Fruit fly (Drosophila melanogaster) whole organism, embryonic: ENCODE data around the gene msl-3.

Experiments
- Aef1 ChIP-seq: fragments of 200-800 bp; sonication (Bioruptor generic); IDR thresholded peaks from 3 replicates; pipeline ENCODE4 v1.3.6; 2022; ENCODE audit warnings: missing biosample characterization, missing genetic modification characterization
- Blimp-1 ChIP-seq: fragments of 200-800 bp; sonication (Bioruptor generic); optimal IDR thresholded peaks from 3 replicates; lab custom pipeline; 2018; ENCODE audit warnings: missing biosample characterization, missing genetic modification characterization, mild to moderate bottlenecking, moderate library complexity, missing genetic modification reagents
- CG10147 ChIP-seq: fragments of 200-800 bp; sonication (Bioruptor generic); optimal IDR thresholded peaks from 2 replicates; lab custom pipeline; 2019; ENCODE audit warnings: missing biosample characterization, mild to moderate bottlenecking, missing genetic modification characterization, moderate library complexity
- CG12219 ChIP-seq: fragments of 200-800 bp; sonication (Bioruptor generic); optimal IDR thresholded peaks from 3 replicates; lab custom pipeline; 2018; ENCODE audit warnings: missing biosample characterization, mild to moderate bottlenecking, missing genetic modification characterization
- CG12659 ChIP-seq: fragments of 200-800 bp; sonication (Bioruptor generic); optimal IDR thresholded peaks from 3 replicates; lab custom pipeline; 2017; ENCODE audit warnings: mild to moderate bottlenecking, missing biosample characterization, missing genetic modification reagents, missing genetic modification characterization
- CG12942 ChIP-seq: fragments of 200-800 bp; sonication (Bioruptor generic); optimal IDR thresholded peaks from 3 replicates; lab custom pipeline; 2016; ENCODE audit warnings: missing biosample characterization, missing genetic modification characterization
- CG13287 ChIP-seq: fragments of 200-800 bp; sonication (Bioruptor generic); IDR thresholded peaks from 2 replicates; pipeline ENCODE4 v1.3.6; 2022; ENCODE audit warnings: missing biosample characterization, missing genetic modification characterization; ENCODE audit not compliant: partially characterized antibody
- CG18011 ChIP-seq: fragments of 200-800 bp; sonication (Bioruptor generic); optimal IDR thresholded peaks from 2 replicates; lab custom pipeline; 2017; ENCODE audit warnings: missing biosample characterization, missing genetic modification characterization, mild to moderate bottlenecking, moderate library complexity, missing genotype
- CG18764 ChIP-seq: fragments of 200-800 bp; sonication (Bioruptor generic); optimal IDR thresholded peaks from 3 replicates; lab custom pipeline; 2016; ENCODE audit warnings: missing biosample characterization, missing genetic modification characterization
- CG2202 ChIP-seq: fragments of 200-800 bp; sonication (Bioruptor generic); optimal IDR thresholded peaks from 2 replicates; lab custom pipeline; 2018; ENCODE audit warnings: missing biosample characterization, mild to moderate bottlenecking, missing genetic modification characterization
- CG30431 ChIP-seq: fragments of 200-800 bp; sonication (Bioruptor generic); optimal IDR thresholded peaks from 2 replicates; lab custom pipeline; 2017; ENCODE audit warnings: missing biosample characterization, missing genetic modification characterization
- CG31224 ChIP-seq: fragments of 200-800 bp; sonication (Bioruptor generic); IDR thresholded peaks from 2 replicates; pipeline ENCODE4 v1.3.6; 2022; ENCODE audit warnings: missing biosample characterization, missing genetic modification characterization
- CG32767 ChIP-seq: fragments of 200-800 bp; sonication (Bioruptor generic); IDR thresholded peaks from 2 replicates; pipeline ENCODE4 v1.3.6; 2022; ENCODE audit warnings: missing biosample characterization, missing genetic modification characterization
- CG3995 ChIP-seq: fragments of 200-800 bp; sonication (Bioruptor generic); optimal IDR thresholded peaks from 3 replicates; lab custom pipeline; 2016; ENCODE audit warnings: missing biosample characterization, missing genetic modification characterization
- CG43689 ChIP-seq: fragments of 200-800 bp; sonication (Bioruptor generic); IDR thresholded peaks from 2 replicates; pipeline ENCODE4 v1.3.6; 2022; ENCODE audit warnings: missing biosample characterization, missing genetic modification characterization
- CG4404 ChIP-seq: fragments of 200-800 bp; sonication (Bioruptor generic); IDR thresholded peaks from 2 replicates; pipeline ENCODE4 v1.3.6; 2022; ENCODE audit warnings: missing biosample characterization, missing genetic modification characterization
- CG8388 ChIP-seq: fragments of 200-800 bp; sonication (Bioruptor generic); optimal IDR thresholded peaks from 2 replicates; lab custom pipeline; 2019; ENCODE audit warnings: missing biosample characterization, mild to moderate bottlenecking, missing genetic modification characterization, moderate library complexity
- Camta ChIP-seq: fragments of 200-800 bp; sonication (Bioruptor generic); optimal IDR thresholded peaks from 2 replicates; lab custom pipeline; 2016; ENCODE audit warnings: missing biosample characterization, missing genetic modification characterization
- Chrac-16 ChIP-seq: fragments of 200-800 bp; sonication (Bioruptor generic); optimal IDR thresholded peaks from 3 replicates; lab custom pipeline; 2016; ENCODE audit warnings: missing biosample characterization, missing genetic modification characterization
- Dfd ChIP-seq, 2 experiments: fragments of >200 bp; optimal IDR thresholded peaks; 2 replicates each; lab custom pipeline; 2017; ENCODE audit warnings: missing biosample characterization in 2 of 2, missing genetic modification characterization in 2 of 2
- Drgx ChIP-seq: fragments of 200-800 bp; sonication (Bioruptor generic); IDR thresholded peaks from 2 replicates; pipeline ENCODE4 v1.3.6; 2022; ENCODE audit warnings: missing biosample characterization, missing genetic modification characterization
- Elba2 ChIP-seq: fragments of 200-800 bp; sonication (Bioruptor generic); optimal IDR thresholded peaks from 3 replicates; lab custom pipeline; 2016; ENCODE audit warnings: missing biosample characterization, missing genetic modification characterization
- Optix ChIP-seq: fragments of 200-800 bp; sonication (Bioruptor generic); IDR thresholded peaks from 3 replicates; pipeline ENCODE4 v1.3.6; 2022; ENCODE audit warnings: missing biosample characterization, missing genetic modification characterization
- Trl ChIP-seq, 3 experiments: fragments of >200 bp in 2 of 3; fragments of 200-800 bp in 1 of 3; sonication (Bioruptor generic) in 1 of 3; optimal IDR thresholded peaks; 2 replicates in 1 of 3; 3 replicates in 2 of 3; lab custom pipeline; 2016 to 2017; ENCODE audit warnings: missing biosample characterization in 1 of 3, missing genetic modification characterization in 1 of 3
- ase ChIP-seq: fragments of 200-800 bp; sonication (Bioruptor generic); IDR thresholded peaks from 3 replicates; pipeline ENCODE4 v1.3.6; 2022; ENCODE audit warnings: missing biosample characterization, missing genetic modification characterization
- bigmax ChIP-seq: fragments of 200-800 bp; sonication (Bioruptor generic); optimal IDR thresholded peaks from 2 replicates; lab custom pipeline; 2018; ENCODE audit warnings: missing biosample characterization, mild to moderate bottlenecking, missing genetic modification characterization
- btn ChIP-seq: fragments of 200-800 bp; sonication (Bioruptor generic); optimal IDR thresholded peaks from 2 replicates; lab custom pipeline; 2016; ENCODE audit warnings: missing biosample characterization, missing genetic modification characterization
- chif ChIP-seq, 2 experiments: fragments of 200-800 bp; sonication (Bioruptor generic); optimal IDR thresholded peaks; 3 replicates each; lab custom pipeline; 2016; ENCODE audit warnings: missing biosample characterization in 2 of 2, missing genetic modification characterization in 2 of 2
- danr ChIP-seq: fragments of 200-800 bp; sonication (Bioruptor generic); IDR thresholded peaks from 2 replicates; pipeline ENCODE4 v1.3.6; 2022; ENCODE audit warnings: missing biosample characterization, missing genetic modification characterization
- dmrt99B ChIP-seq: fragments of 200-800 bp; sonication (Bioruptor generic); optimal IDR thresholded peaks from 2 replicates; lab custom pipeline; 2018; ENCODE audit warnings: missing biosample characterization, mild to moderate bottlenecking, missing genetic modification characterization, moderate library complexity
- dpn ChIP-seq, 2 experiments: fragments of 200-800 bp; sonication (Bioruptor generic); optimal IDR thresholded peaks; 3 replicates each; lab custom pipeline; 2016; ENCODE audit warnings: missing biosample characterization in 2 of 2, missing genetic modification characterization in 2 of 2
- gce ChIP-seq: fragments of 200-800 bp; sonication (Bioruptor generic); IDR thresholded peaks from 3 replicates; pipeline ENCODE4 v1.3.6; 2022; ENCODE audit warnings: missing biosample characterization, missing genetic modification characterization
- ind ChIP-seq: fragments of 200-800 bp; sonication (Bioruptor generic); optimal IDR thresholded peaks from 3 replicates; lab custom pipeline; 2016; ENCODE audit warnings: missing biosample characterization, missing genetic modification characterization
- kay ChIP-seq: fragments of 200-800 bp; sonication (Bioruptor generic); optimal IDR thresholded peaks from 2 replicates; lab custom pipeline; 2016; ENCODE audit warnings: missing biosample characterization, missing genetic modification characterization
- nerfin-1 ChIP-seq: fragments of 200-800 bp; sonication (Bioruptor generic); optimal IDR thresholded peaks from 3 replicates; lab custom pipeline; 2019; ENCODE audit warnings: missing biosample characterization, mild to moderate bottlenecking, missing genetic modification characterization, moderate library complexity
- peb ChIP-seq: fragments of 200-800 bp; sonication (Bioruptor generic); IDR thresholded peaks from 2 replicates; pipeline ENCODE4 v1.3.6; 2022; ENCODE audit warnings: missing biosample characterization, missing genetic modification characterization
- pros ChIP-seq: fragments of 200-800 bp; sonication (Bioruptor generic); optimal IDR thresholded peaks from 3 replicates; lab custom pipeline; 2019; ENCODE audit warnings: missing biosample characterization, mild to moderate bottlenecking, missing genetic modification characterization, moderate library complexity
- pzg ChIP-seq: fragments of 200-800 bp; sonication (Bioruptor generic); optimal IDR thresholded peaks from 3 replicates; lab custom pipeline; 2018; ENCODE audit warnings: missing biosample characterization, mild to moderate bottlenecking, missing genetic modification characterization, moderate library complexity
- schlank ChIP-seq: fragments of 200-800 bp; sonication (Bioruptor generic); optimal IDR thresholded peaks from 2 replicates; lab custom pipeline; 2018; ENCODE audit warnings: missing biosample characterization, mild to moderate bottlenecking, missing genetic modification characterization
- sd ChIP-seq: fragments of 200-800 bp; sonication (Bioruptor generic); optimal IDR thresholded peaks from 3 replicates; lab custom pipeline; 2018; ENCODE audit warnings: missing biosample characterization, mild to moderate bottlenecking, missing genetic modification characterization, moderate library complexity
- shn ChIP-seq: fragments of 200-800 bp; sonication (Bioruptor generic); optimal IDR thresholded peaks from 3 replicates; lab custom pipeline; 2016; ENCODE audit warnings: missing biosample characterization, missing genetic modification characterization
- sim ChIP-seq: fragments of 200-800 bp; sonication (Bioruptor generic); IDR thresholded peaks from 2 replicates; pipeline ENCODE4 v1.3.6; 2022; ENCODE audit warnings: missing biosample characterization, missing genetic modification characterization
- so ChIP-seq: fragments of 200-800 bp; sonication (Bioruptor generic); IDR thresholded peaks from 3 replicates; pipeline ENCODE4 v1.3.6; 2022; ENCODE audit warnings: missing biosample characterization, missing genetic modification characterization
- sob ChIP-seq: fragments of 200-800 bp; sonication (Bioruptor generic); IDR thresholded peaks from 2 replicates; pipeline ENCODE4 v1.3.6; 2022; ENCODE audit warnings: missing biosample characterization, missing genetic modification characterization
- sr ChIP-seq: fragments of 200-800 bp; sonication (Bioruptor generic); IDR thresholded peaks from 3 replicates; pipeline ENCODE4 v1.3.6; 2022; ENCODE audit warnings: missing biosample characterization, missing genetic modification characterization
- unpg ChIP-seq: fragments of 200-800 bp; sonication (Bioruptor generic); optimal IDR thresholded peaks from 3 replicates; lab custom pipeline; 2018; ENCODE audit warnings: missing biosample characterization, mild to moderate bottlenecking, missing genetic modification characterization, moderate library complexity
- zen2 ChIP-seq: fragments of 200-800 bp; sonication (Bioruptor generic); IDR thresholded peaks from 3 replicates; pipeline ENCODE4 v1.3.6; 2022; ENCODE audit warnings: missing biosample characterization, missing genetic modification characterization; ENCODE audit not compliant: partially characterized antibody
- zf30C ChIP-seq: fragments of 200-800 bp; sonication (Bioruptor generic); optimal IDR thresholded peaks from 3 replicates; lab custom pipeline; 2018; ENCODE audit warnings: missing biosample characterization, mild to moderate bottlenecking, missing genetic modification characterization

Gene msl-3

dm6 chr3L:7151521-7152465, 26.5 kb upstream of the msl-3 start (continued):
- TF ChIP-seq CG30431 (GFP tag; lab: Kevin White, UChicago) (peak; percentile 47), CG31224 (GFP tag; lab: Robert Waterston, UW) (no peak), CG43689 (GFP tag; lab: Robert Waterston, UW) (no peak), so (peak; percentile 8; the same call in 1 of the 3 replicates), pros (no peak), Blimp-1 (peak; percentile 84), CG18764 (GFP tag; lab: Kevin White, UChicago) (peak; percentile 45), ind (GFP tag; lab: Kevin White, UChicago) (peak; percentile 39), CG32767 (GFP tag; lab: Robert Waterston, UW) (peak; percentile 53; the same call in 1 of the 2 replicates), chif (GFP tag; optimal IDR thresholded peaks at IDR 0.05; lab: Kevin White, UChicago) (peak; percentile 30 to 61), CG3995 (no peak), CG8388 (GFP tag; lab: Kevin White, UChicago) (peak; percentile 57), CG10147 (no peak), ase (GFP tag; lab: Robert Waterston, UW) (peak; percentile 33; the same call in 1 of the 3 replicates), Trl (optimal IDR thresholded peaks at IDR 0.05; lab: Kevin White, UChicago) (no peak), Trl (GFP tag; optimal IDR thresholded peaks at IDR 0.05; lab: Kevin White, UChicago) (no peak), peb (peak; percentile 73), nerfin-1 (tag; lab: Kevin White, UChicago) (peak; percentile 39), sr (GFP tag; lab: Robert Waterston, UW) (no peak), danr (GFP tag; lab: Robert Waterston, UW) (no peak; the same call in 1 of the 2 replicates), schlank (tag; lab: Kevin White, UChicago) (no peak), CG18011 (no peak), sim (no peak), Chrac-16 (GFP tag; lab: Kevin White, UChicago) (peak; percentile 51), Drgx (GFP tag; lab: Robert Waterston, UW) (peak; percentile 84), CG4404 (GFP tag; lab: Robert Waterston, UW) (peak; percentile 24; the same call in 1 of the 2 replicates), Dfd (GFP tag; optimal IDR thresholded peaks at IDR 0.05; lab: Kevin White, UChicago) (no peak), unpg (GFP tag; lab: Kevin White, UChicago) (peak; percentile 46), zen2 (GFP tag; lab: Robert Waterston, UW) (no peak), sd (tag; lab: Kevin White, UChicago) (no peak), kay (GFP tag; lab: Kevin White, UChicago) (no peak), dpn (GFP tag; optimal IDR thresholded peaks at IDR 0.05; lab: Kevin White, UChicago) (peak; percentile 6 to 39), zf30C (GFP tag; lab: Kevin White, UChicago) (no peak), CG12942 (GFP tag; lab: Kevin White, UChicago) (peak; percentile 28), sob (no peak), CG2202 (tag; lab: Kevin White, UChicago) (peak; percentile 65), Aef1 (0 out of 3 replicates have a peak, but pooled peaks have one; percentile 25), bigmax (GFP tag; lab: Kevin White, UChicago) (no peak), pzg (GFP tag; lab: Kevin White, UChicago) (no peak), shn (no peak), Elba2 (no peak), CG12219 (GFP tag; lab: Kevin White, UChicago) (no peak), CG13287 (GFP tag; lab: Robert Waterston, UW) (no peak), btn (GFP tag; lab: Kevin White, UChicago) (no peak), Optix (GFP tag; lab: Robert Waterston, UW) (peak; percentile 52; the same call in 1 of the 3 replicates), dmrt99B (tag; lab: Kevin White, UChicago) (peak; percentile 49), Camta (GFP tag; lab: Kevin White, UChicago) (peak; percentile 46), CG12659 (GFP tag; lab: Kevin White, UChicago) (no peak), gce (GFP tag; lab: Robert Waterston, UW) (peak; percentile 53; the same call in 1 of the 3 replicates)
